Worm (Caenorhabditis elegans) whole organism, L4/young adult: ENCODE results near the gene srw-19.

Experiments
- W03F9.2 ChIP-seq: fragments of 150-350 bp; optimal IDR thresholded peaks from 2 replicates; lab custom pipeline; 2014; ENCODE audit warnings: missing biosample characterization, missing genetic modification characterization
- dao-5 ChIP-seq: sonication (generic microtip); optimal IDR thresholded peaks from 2 replicates; lab custom pipeline; 2016; ENCODE audit warnings: missing genotype, missing genetic modification characterization, moderate library complexity, missing compliant biosample characterization
- him-1 ChIP-seq: sonication (generic microtip); optimal IDR thresholded peaks from 2 replicates; lab custom pipeline; 2016; ENCODE audit warnings: missing genotype, missing genetic modification reagents, missing genetic modification characterization, missing compliant biosample characterization

DNA sequence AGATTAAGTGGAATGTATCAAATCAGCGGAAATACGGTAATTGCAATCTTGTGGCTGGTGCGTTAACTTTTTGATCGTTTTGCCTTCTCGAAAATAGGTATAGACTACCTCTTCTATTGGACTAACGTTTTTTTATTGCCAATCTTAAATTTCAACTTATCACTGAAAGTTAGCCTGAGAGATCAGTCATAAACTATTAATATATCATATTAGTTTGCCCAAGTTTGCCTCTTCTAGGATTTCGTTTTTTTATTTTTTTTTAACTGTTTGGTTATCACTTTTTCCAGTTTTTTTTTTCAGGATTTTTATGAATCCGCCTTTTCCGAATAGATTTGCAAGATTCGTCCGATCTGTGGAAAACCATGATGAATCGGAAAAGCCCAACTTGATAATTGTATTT, 36.7 kb downstream of the srw-19 start, which contains the start of gene kin-30:
- TF ChIP-seq him-1: no peak
- no peak for TF ChIP-seq dao-5
- no peak for TF ChIP-seq W03F9.2 (tag; lab: Kevin White, UChicago)
